Fruit fly (Drosophila melanogaster) whole organism, embryonic: ENCODE results near the gene CG43897.

Experiments used
- Abd-B ChIP-seq: fragments of 200-800 bp; sonication (Bioruptor generic); optimal IDR thresholded peaks from 2 replicates; lab custom pipeline; 2018; ENCODE audit warnings: missing biosample characterization, mild to moderate bottlenecking, missing genetic modification characterization, moderate library complexity
- Antp ChIP-seq: fragments of 200-800 bp; sonication (Bioruptor generic); optimal IDR thresholded peaks from 3 replicates; lab custom pipeline; 2016; ENCODE audit warnings: missing biosample characterization, missing genetic modification characterization
- CG10366 ChIP-seq: fragments of 200-800 bp; sonication (Bioruptor generic); IDR thresholded peaks from 2 replicates; pipeline ENCODE4 v1.3.6; 2022; ENCODE audit warnings: missing biosample characterization, missing genetic modification characterization
- CG10462 ChIP-seq: fragments of 200-800 bp; sonication (Bioruptor generic); optimal IDR thresholded peaks from 2 replicates; lab custom pipeline; 2016; ENCODE audit warnings: missing biosample characterization, missing genetic modification characterization
- CG10979 ChIP-seq: fragments of 200-800 bp; sonication (Bioruptor generic); optimal IDR thresholded peaks from 2 replicates; lab custom pipeline; 2018; ENCODE audit warnings: missing biosample characterization, mild to moderate bottlenecking, missing genetic modification characterization, moderate library complexity
- CG11093 ChIP-seq: fragments of 200-800 bp; sonication (Bioruptor generic); IDR thresholded peaks from 3 replicates; pipeline ENCODE4 v1.3.6; 2022; ENCODE audit warnings: missing biosample characterization, missing genetic modification characterization
- CG11398 ChIP-seq: fragments of 200-800 bp; sonication (Bioruptor generic); optimal IDR thresholded peaks from 2 replicates; lab custom pipeline; 2016; ENCODE audit warnings: missing biosample characterization, missing genetic modification characterization
- CG11456 ChIP-seq: fragments of 200-800 bp; sonication (Bioruptor generic); IDR thresholded peaks from 3 replicates; pipeline ENCODE4 v1.3.6; 2022; ENCODE audit warnings: missing biosample characterization, missing genetic modification characterization
- CG15269 ChIP-seq: fragments of 200-800 bp; sonication (Bioruptor generic); optimal IDR thresholded peaks from 2 replicates; lab custom pipeline; 2018; ENCODE audit warnings: missing biosample characterization, mild to moderate bottlenecking, missing genetic modification characterization, moderate library complexity
- CG1647 ChIP-seq: fragments of 200-800 bp; sonication (Bioruptor generic); optimal IDR thresholded peaks from 3 replicates; lab custom pipeline; 2016; ENCODE audit warnings: missing biosample characterization, missing genetic modification characterization
- CG16863 ChIP-seq: fragments of 200-800 bp; sonication (Bioruptor generic); optimal IDR thresholded peaks from 3 replicates; lab custom pipeline; 2016; ENCODE audit warnings: missing biosample characterization, missing genetic modification characterization
- CG18599 ChIP-seq: fragments of 200-800 bp; sonication (Bioruptor generic); optimal IDR thresholded peaks from 3 replicates; lab custom pipeline; 2017; ENCODE audit warnings: missing biosample characterization, missing genetic modification characterization, mild to moderate bottlenecking, moderate library complexity, missing genetic modification reagents
- CG2712 ChIP-seq: fragments of 200-800 bp; optimal IDR thresholded peaks from 3 replicates; lab custom pipeline; 2019; ENCODE audit warnings: missing biosample characterization, mild to moderate bottlenecking, missing genetic modification characterization, moderate library complexity
- CG3407 ChIP-seq: fragments of 200-800 bp; sonication (Bioruptor generic); optimal IDR thresholded peaks from 2 replicates; lab custom pipeline; 2018; ENCODE audit warnings: missing biosample characterization, mild to moderate bottlenecking, missing genetic modification characterization
- CG34376 ChIP-seq: fragments of 200-800 bp; sonication (Bioruptor generic); optimal IDR thresholded peaks from 2 replicates; lab custom pipeline; 2018; ENCODE audit warnings: missing biosample characterization, mild to moderate bottlenecking, missing genetic modification characterization
- CG4328 ChIP-seq: fragments of 200-800 bp; sonication (Bioruptor generic); optimal IDR thresholded peaks from 3 replicates; lab custom pipeline; 2017; ENCODE audit warnings: missing biosample characterization, missing genetic modification reagents, missing genetic modification characterization
- CG4360 ChIP-seq: fragments of 200-800 bp; sonication (Bioruptor generic); IDR thresholded peaks from 2 replicates; pipeline ENCODE4 v1.3.6; 2022; ENCODE audit warnings: missing biosample characterization, missing genetic modification characterization
- CG6654 ChIP-seq: fragments of 200-800 bp; sonication (Bioruptor generic); optimal IDR thresholded peaks from 2 replicates; lab custom pipeline; 2017; ENCODE audit warnings: missing biosample characterization, mild to moderate bottlenecking, missing genetic modification characterization
- CG7271 ChIP-seq: fragments of 200-800 bp; sonication (Bioruptor generic); optimal IDR thresholded peaks from 2 replicates; lab custom pipeline; 2018; ENCODE audit warnings: missing biosample characterization, mild to moderate bottlenecking, missing genetic modification characterization, moderate library complexity
- CG7357 ChIP-seq: fragments of 200-800 bp; sonication (Bioruptor generic); IDR thresholded peaks from 3 replicates; pipeline ENCODE4 v1.3.6; 2022; ENCODE audit warnings: missing biosample characterization, missing genetic modification characterization
- CG7987 ChIP-seq: fragments of 200-800 bp; sonication (Bioruptor generic); optimal IDR thresholded peaks from 2 replicates; lab custom pipeline; 2018; ENCODE audit warnings: missing biosample characterization, mild to moderate bottlenecking, missing genetic modification characterization, moderate library complexity
- CG9932 ChIP-seq: fragments of 200-800 bp; sonication (Bioruptor generic); IDR thresholded peaks from 2 replicates; pipeline ENCODE4 v1.3.6; 2022; ENCODE audit warnings: missing biosample characterization, missing genetic modification characterization
- Dek ChIP-seq: fragments of 200-800 bp; sonication (Bioruptor generic); optimal IDR thresholded peaks from 3 replicates; lab custom pipeline; 2019; ENCODE audit warnings: missing biosample characterization, mild to moderate bottlenecking, missing genetic modification characterization, moderate library complexity
- Elba2 ChIP-seq: fragments of 200-800 bp; sonication (Bioruptor generic); optimal IDR thresholded peaks from 3 replicates; lab custom pipeline; 2016; ENCODE audit warnings: missing biosample characterization, missing genetic modification characterization
- Fer3 ChIP-seq: fragments of 200-800 bp; sonication (Bioruptor generic); optimal IDR thresholded peaks from 2 replicates; lab custom pipeline; 2018; ENCODE audit warnings: missing biosample characterization, mild to moderate bottlenecking, missing genetic modification characterization, moderate library complexity
- HLH54F ChIP-seq: fragments of 200-800 bp; sonication (Bioruptor generic); optimal IDR thresholded peaks from 3 replicates; lab custom pipeline; 2016; ENCODE audit warnings: missing biosample characterization, missing genetic modification characterization
- HLHmδ ChIP-seq: fragments of 200-800 bp; sonication (Bioruptor generic); optimal IDR thresholded peaks from 2 replicates; lab custom pipeline; 2018; ENCODE audit warnings: missing biosample characterization, mild to moderate bottlenecking, missing genetic modification characterization, moderate library complexity
- Lpt ChIP-seq: fragments of >200 bp; optimal IDR thresholded peaks from 2 replicates; lab custom pipeline; 2018; ENCODE audit warnings: missing biosample characterization, missing genetic modification characterization
- MESR4 ChIP-seq: fragments of 200-800 bp; sonication (Bioruptor generic); optimal IDR thresholded peaks from 2 replicates; lab custom pipeline; 2018; ENCODE audit warnings: missing biosample characterization, mild to moderate bottlenecking, missing genetic modification characterization, moderate library complexity
- Nf-YC ChIP-seq: fragments of 200-800 bp; optimal IDR thresholded peaks from 3 replicates; lab custom pipeline; 2019; ENCODE audit warnings: missing biosample characterization, mild to moderate bottlenecking, missing genetic modification characterization, moderate library complexity
- Poxn ChIP-seq: fragments of 200-800 bp; sonication (Bioruptor generic); IDR thresholded peaks from 2 replicates; pipeline ENCODE4 v1.3.6; 2022; ENCODE audit warnings: missing biosample characterization, missing genetic modification characterization
- Six4 ChIP-seq: fragments of 200-800 bp; sonication (Bioruptor generic); optimal IDR thresholded peaks from 2 replicates; lab custom pipeline; 2016; ENCODE audit warnings: missing biosample characterization, missing genetic modification characterization
- Spps ChIP-seq: fragments of 200-800 bp; sonication (Bioruptor generic); optimal IDR thresholded peaks from 2 replicates; lab custom pipeline; 2018; ENCODE audit warnings: missing biosample characterization, mild to moderate bottlenecking, missing genetic modification characterization
- amos ChIP-seq: fragments of 200-800 bp; sonication (Bioruptor generic); IDR thresholded peaks from 2 replicates; pipeline ENCODE4 v1.3.6; 2022; ENCODE audit warnings: missing biosample characterization, missing genetic modification characterization; ENCODE audit not compliant: partially characterized antibody
- ap ChIP-seq: fragments of 200-800 bp; sonication (Bioruptor generic); IDR thresholded peaks from 2 replicates; pipeline ENCODE4 v1.3.6; 2022; ENCODE audit warnings: missing biosample characterization, missing genetic modification characterization
- bigmax ChIP-seq: fragments of 200-800 bp; sonication (Bioruptor generic); optimal IDR thresholded peaks from 2 replicates; lab custom pipeline; 2018; ENCODE audit warnings: missing biosample characterization, mild to moderate bottlenecking, missing genetic modification characterization
- chn ChIP-seq: fragments of 200-800 bp; sonication (Bioruptor generic); optimal IDR thresholded peaks from 2 replicates; lab custom pipeline; 2016; ENCODE audit warnings: missing biosample characterization, missing genetic modification characterization
- da ChIP-seq: fragments of 200-800 bp; sonication (Bioruptor generic); optimal IDR thresholded peaks from 2 replicates; lab custom pipeline; 2016; ENCODE audit warnings: missing biosample characterization, missing genetic modification characterization
- fd102C ChIP-seq: fragments of 200-800 bp; sonication (Bioruptor generic); optimal IDR thresholded peaks from 2 replicates; lab custom pipeline; 2018; ENCODE audit warnings: missing biosample characterization, mild to moderate bottlenecking, missing genetic modification characterization, moderate library complexity
- fd64A ChIP-seq: fragments of 200-800 bp; sonication (Bioruptor generic); optimal IDR thresholded peaks from 3 replicates; lab custom pipeline; 2018; ENCODE audit warnings: missing biosample characterization, mild to moderate bottlenecking, missing genetic modification characterization
- gsb-n ChIP-seq: fragments of 200-800 bp; sonication (Bioruptor generic); optimal IDR thresholded peaks from 3 replicates; lab custom pipeline; 2018; ENCODE audit warnings: missing biosample characterization, mild to moderate bottlenecking, missing genetic modification characterization
- maf-S ChIP-seq: fragments of 200-800 bp; sonication (Bioruptor generic); optimal IDR thresholded peaks from 2 replicates; lab custom pipeline; 2016; ENCODE audit warnings: missing biosample characterization, missing genetic modification characterization
- nerfin-1 ChIP-seq: fragments of 200-800 bp; sonication (Bioruptor generic); optimal IDR thresholded peaks from 3 replicates; lab custom pipeline; 2019; ENCODE audit warnings: missing biosample characterization, mild to moderate bottlenecking, missing genetic modification characterization, moderate library complexity
- onecut ChIP-seq: fragments of 200-800 bp; sonication (Bioruptor generic); IDR thresholded peaks from 2 replicates; pipeline ENCODE4 v1.3.6; 2022; ENCODE audit warnings: missing biosample characterization, missing genetic modification characterization
- peb ChIP-seq: fragments of 200-800 bp; sonication (Bioruptor generic); IDR thresholded peaks from 2 replicates; pipeline ENCODE4 v1.3.6; 2022; ENCODE audit warnings: missing biosample characterization, missing genetic modification characterization
- sr ChIP-seq: fragments of 200-800 bp; sonication (Bioruptor generic); IDR thresholded peaks from 3 replicates; pipeline ENCODE4 v1.3.6; 2022; ENCODE audit warnings: missing biosample characterization, missing genetic modification characterization
- tap ChIP-seq: fragments of 200-800 bp; optimal IDR thresholded peaks from 3 replicates; lab custom pipeline; 2019; ENCODE audit warnings: missing biosample characterization, mild to moderate bottlenecking, missing genetic modification characterization, moderate library complexity
- tio ChIP-seq: fragments of 200-800 bp; sonication (Bioruptor generic); optimal IDR thresholded peaks from 2 replicates; lab custom pipeline; 2017; ENCODE audit warnings: missing biosample characterization, missing genetic modification characterization, inconsistent platforms
- tup ChIP-seq: fragments of 200-800 bp; sonication (Bioruptor generic); optimal IDR thresholded peaks from 2 replicates; lab custom pipeline; 2016; ENCODE audit warnings: missing biosample characterization, mild to moderate bottlenecking, missing genetic modification characterization, moderate library complexity
- vvl ChIP-seq: fragments of 200-800 bp; sonication (Bioruptor generic); IDR thresholded peaks from 2 replicates; pipeline ENCODE4 v1.3.6; 2022; ENCODE audit warnings: missing biosample characterization, missing genetic modification characterization
- zen2 ChIP-seq: fragments of 200-800 bp; sonication (Bioruptor generic); IDR thresholded peaks from 3 replicates; pipeline ENCODE4 v1.3.6; 2022; ENCODE audit warnings: missing biosample characterization, missing genetic modification characterization; ENCODE audit not compliant: partially characterized antibody

Gene CG43897

dm6 chr3L:9847420-9847977 lies 33.9 kb downstream of the CG43897 start:
- peak; percentile 61 for TF ChIP-seq CG10366 (GFP tag; lab: Robert Waterston, UW)
- TF ChIP-seq MESR4 (GFP tag; lab: Kevin White, UChicago): no peak
- TF ChIP-seq Nf-YC: peak; percentile 39
- peak; percentile 29 for TF ChIP-seq CG4328 (GFP tag; lab: Kevin White, UChicago)
- peak; percentile 66 for TF ChIP-seq vvl (GFP tag; lab: Robert Waterston, UW)
- peak; percentile 57 for TF ChIP-seq tap (tag; lab: Kevin White, UChicago)
- no peak for TF ChIP-seq CG4360 (GFP tag; lab: Robert Waterston, UW)
- TF ChIP-seq sr: 0 out of 3 replicates have a peak, but pooled peaks have one; percentile 36
- TF ChIP-seq HLHmδ (GFP tag; lab: Kevin White, UChicago): no peak
- TF ChIP-seq CG2712 (tag; lab: Kevin White, UChicago): peak; percentile 28
- TF ChIP-seq Dek (tag; lab: Kevin White, UChicago): peak; percentile 60
- no peak for TF ChIP-seq fd64A (GFP tag; lab: Kevin White, UChicago)
- peak; percentile 24 for TF ChIP-seq CG16863 (GFP tag; lab: Kevin White, UChicago)
- TF ChIP-seq peb: no peak
- TF ChIP-seq onecut: peak; percentile 29; the same call in 1 of the 2 replicates
- peak; percentile 19 for TF ChIP-seq CG7987 (GFP tag; lab: Kevin White, UChicago)
- TF ChIP-seq CG6654 (GFP tag; lab: Kevin White, UChicago): no peak
- no peak for TF ChIP-seq zen2 (GFP tag; lab: Robert Waterston, UW)
- TF ChIP-seq CG10462 (GFP tag; lab: Kevin White, UChicago): no peak
- TF ChIP-seq amos (GFP tag; lab: Robert Waterston, UW): no peak
- no peak for TF ChIP-seq CG3407 (GFP tag; lab: Kevin White, UChicago)
- TF ChIP-seq CG10979 (tag; lab: Kevin White, UChicago): no peak
- no peak for TF ChIP-seq ap
- TF ChIP-seq CG34376 (GFP tag; lab: Kevin White, UChicago): no peak
- TF ChIP-seq CG1647 (GFP tag; lab: Kevin White, UChicago): no peak
- TF ChIP-seq CG11398 (GFP tag; lab: Kevin White, UChicago): no peak
- no peak for TF ChIP-seq CG7357 (GFP tag; lab: Robert Waterston, UW)
- no peak for TF ChIP-seq bigmax (GFP tag; lab: Kevin White, UChicago)
- no peak for TF ChIP-seq CG7271 (tag; lab: Kevin White, UChicago)
- no peak for TF ChIP-seq Six4 (GFP tag; lab: Kevin White, UChicago)
- TF ChIP-seq HLH54F (GFP tag; lab: Kevin White, UChicago): peak; percentile 38
- no peak for TF ChIP-seq Elba2 (GFP tag; lab: Kevin White, UChicago)
- TF ChIP-seq Poxn (GFP tag; lab: Robert Waterston, UW): no peak
- 0 out of 3 replicates have a peak, but pooled peaks have one; percentile 7 for TF ChIP-seq CG11093 (GFP tag; lab: Robert Waterston, UW)
- no peak for TF ChIP-seq da
- TF ChIP-seq Abd-B (GFP tag; lab: Kevin White, UChicago): peak; percentile 65
- peak; percentile 74 for TF ChIP-seq CG15269 (tag; lab: Kevin White, UChicago)
- TF ChIP-seq Fer3 (tag; lab: Kevin White, UChicago): peak; percentile 73
- TF ChIP-seq Antp (GFP tag; lab: Kevin White, UChicago): peak; percentile 22
- TF ChIP-seq maf-S (GFP tag; lab: Kevin White, UChicago): no peak
- TF ChIP-seq Spps (tag; lab: Kevin White, UChicago): no peak
- no peak for TF ChIP-seq nerfin-1 (tag; lab: Kevin White, UChicago)
- no peak for TF ChIP-seq fd102C (GFP tag; lab: Kevin White, UChicago)
- no peak for TF ChIP-seq tup (GFP tag; lab: Kevin White, UChicago)
- TF ChIP-seq gsb-n (tag; lab: Kevin White, UChicago): no peak
- peak; percentile 47 for TF ChIP-seq CG18599 (GFP tag; lab: Kevin White, UChicago)
- TF ChIP-seq CG11456: peak; percentile 58; the same call in 1 of the 3 replicates
- TF ChIP-seq tio (GFP tag; lab: Kevin White, UChicago): no peak
- peak; percentile 80 for TF ChIP-seq CG9932 (GFP tag; lab: Robert Waterston, UW)
- TF ChIP-seq Lpt (GFP tag; lab: Kevin White, UChicago): no peak
- TF ChIP-seq chn (GFP tag; lab: Kevin White, UChicago): no peak
